Worm (Caenorhabditis elegans) whole organism, L4 larva: ENCODE results near the gene ZK546.4.

ENCODE experiments used
- ZK546.5 ChIP-seq, 2 experiments: sonication (generic microtip); optimal IDR thresholded peaks; 2 replicates each; lab custom pipeline; 2017; ENCODE audit warnings: missing biosample characterization in 2 of 2, missing genetic modification characterization in 2 of 2
- aly-2 ChIP-seq: sonication (generic microtip); optimal IDR thresholded peaks from 2 replicates; lab custom pipeline; 2018; ENCODE audit warnings: missing biosample characterization, missing genetic modification characterization
- dpl-1 ChIP-seq: fragments of 150-350 bp; optimal IDR thresholded peaks from 2 replicates; lab custom pipeline; 2014; ENCODE audit warnings: missing biosample characterization, missing genetic modification reagents, missing genetic modification characterization
- fos-1 ChIP-seq: fragments of 150-350 bp; optimal IDR thresholded peaks from 2 replicates; lab custom pipeline; 2014; ENCODE audit warnings: missing biosample characterization, missing genetic modification characterization
- mdl-1 ChIP-seq, 2 experiments: fragments of 150-350 bp in 1 of 2; sonication (generic microtip) in 1 of 2; optimal IDR thresholded peaks; 2 replicates each; lab custom pipeline; 2014 to 2017; ENCODE audit warnings: missing biosample characterization in 2 of 2, missing genetic modification characterization in 2 of 2
- nhr-41 ChIP-seq: fragments of 200-800 bp; sonication (Bioruptor generic); IDR thresholded peaks from 2 replicates; pipeline ENCODE4 v1.3.6; 2022; ENCODE audit warnings: missing genetic modification reagents, missing genetic modification characterization, missing compliant biosample characterization
- nhr-76 ChIP-seq: fragments of 150-350 bp; optimal IDR thresholded peaks from 2 replicates; lab custom pipeline; 2014; ENCODE audit warnings: missing biosample characterization, missing genetic modification characterization
- nhr-77 ChIP-seq: fragments of 150-350 bp; optimal IDR thresholded peaks from 2 replicates; lab custom pipeline; 2014; ENCODE audit warnings: missing biosample characterization, missing genetic modification characterization
- ztf-11 ChIP-seq: fragments of 150-350 bp; optimal IDR thresholded peaks from 2 replicates; lab custom pipeline; 2014; ENCODE audit warnings: missing biosample characterization, missing genetic modification characterization

DNA sequence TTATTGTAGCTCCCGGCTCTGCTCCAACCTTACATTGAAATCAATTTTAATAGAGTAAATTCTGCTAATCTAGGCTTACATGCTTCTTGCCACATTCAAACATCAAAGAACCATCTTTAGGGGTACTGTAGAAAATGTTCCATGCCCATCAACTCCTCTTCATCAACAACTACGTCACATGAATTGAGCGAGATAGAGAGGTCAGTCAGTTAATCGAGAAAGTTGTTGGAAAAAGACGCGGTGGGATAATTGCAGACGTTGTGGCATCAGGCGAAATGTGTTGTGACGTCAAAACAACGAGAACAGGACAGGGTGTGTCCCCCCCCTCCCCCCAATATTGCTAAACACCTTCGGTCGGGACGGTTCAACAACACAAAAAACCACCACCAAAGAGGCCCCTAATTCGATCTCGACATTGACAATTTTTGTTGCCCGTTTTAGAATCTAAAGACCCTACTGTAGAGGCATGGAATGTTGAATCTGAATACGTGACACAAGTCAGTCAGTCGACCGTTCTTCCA is 19.3 kb upstream of the ZK546.4 start:
- TF ChIP-seq nhr-41 (GFP tag; lab: Robert Waterston, UW), result no peak
- no peak for TF ChIP-seq ztf-11
- TF ChIP-seq fos-1 (tag; lab: Kevin White, UChicago), result no peak
- TF ChIP-seq ZK546.5 (tag; optimal IDR thresholded peaks at IDR 0.05; lab: Kevin White, UChicago), result no peak
- TF ChIP-seq mdl-1 (tag; optimal IDR thresholded peaks at IDR 0.05; lab: Kevin White, UChicago), result no peak
- no peak for TF ChIP-seq nhr-76 (tag; lab: Kevin White, UChicago)
- TF ChIP-seq dpl-1 (GFP tag; lab: Kevin White, UChicago), result no peak
- TF ChIP-seq aly-2 (tag; lab: Kevin White, UChicago), result no peak
- TF ChIP-seq nhr-77, result no peak
